Worm (Caenorhabditis elegans) whole organism, L2 larva: Measurements from ENCODE around the gene T10H4.4.

Experiments used
- R02D3.7 ChIP-seq: fragments of 150-350 bp; optimal IDR thresholded peaks from 2 replicates; lab custom pipeline; 2014; ENCODE audit warnings: missing biosample characterization, missing genetic modification characterization
- aly-2 ChIP-seq: fragments of 150-350 bp; optimal IDR thresholded peaks from 2 replicates; lab custom pipeline; 2014; ENCODE audit warnings: missing biosample characterization, missing genetic modification characterization
- ceh-82 ChIP-seq: fragments of 150-350 bp; optimal IDR thresholded peaks from 2 replicates; lab custom pipeline; 2014; ENCODE audit warnings: missing biosample characterization, missing genetic modification characterization
- egl-27 ChIP-seq: sonication (generic microtip); optimal IDR thresholded peaks from 3 replicates; lab custom pipeline; 2017; ENCODE audit warnings: missing biosample characterization, missing genetic modification reagents, missing genetic modification characterization
- mdl-1 ChIP-seq, 2 experiments: fragments of 150-350 bp in 1 of 2; sonication (generic microtip) in 1 of 2; optimal IDR thresholded peaks; 2 replicates each; lab custom pipeline; 2017; ENCODE audit warnings: missing biosample characterization in 2 of 2, missing genetic modification characterization in 2 of 2
- nhr-11 ChIP-seq: fragments of 150-350 bp; optimal IDR thresholded peaks from 2 replicates; lab custom pipeline; 2014; ENCODE audit warnings: missing biosample characterization, missing genetic modification characterization
- nhr-237 ChIP-seq: fragments of 150-350 bp; optimal IDR thresholded peaks from 2 replicates; lab custom pipeline; 2014; ENCODE audit warnings: missing biosample characterization, missing genetic modification characterization
- skn-1 ChIP-seq: sonication (generic microtip); optimal IDR thresholded peaks from 2 replicates; lab custom pipeline; 2017; ENCODE audit warnings: missing biosample characterization, missing genetic modification characterization
- unc-62 ChIP-seq: fragments of 150-350 bp; optimal IDR thresholded peaks from 2 replicates; lab custom pipeline; 2014; ENCODE audit warnings: missing biosample characterization, missing genetic modification reagents, missing genetic modification characterization
- ztf-11 ChIP-seq: sonication (generic microtip); optimal IDR thresholded peaks from 2 replicates; lab custom pipeline; 2017; ENCODE audit warnings: missing biosample characterization, missing genetic modification characterization

- no peak for TF ChIP-seq ceh-82 (tag; lab: Kevin White, UChicago)
- no peak for TF ChIP-seq unc-62 (GFP tag; lab: Kevin White, UChicago)
- no peak for TF ChIP-seq nhr-11 (tag; lab: Kevin White, UChicago)
- TF ChIP-seq skn-1 (tag; lab: Kevin White, UChicago), result no peak
- no peak for TF ChIP-seq mdl-1 (tag; optimal IDR thresholded peaks at IDR 0.05; lab: Kevin White, UChicago)
- TF ChIP-seq egl-27, result no peak
- TF ChIP-seq R02D3.7 (tag; lab: Kevin White, UChicago), result no peak
- TF ChIP-seq ztf-11 (tag; lab: Kevin White, UChicago), result no peak
- TF ChIP-seq nhr-237, result no peak
- no peak for TF ChIP-seq aly-2 (tag; lab: Kevin White, UChicago)
Measured at ce11 chrV:15276915-15277314, 4.8 kb upstream of the T10H4.4 start, which contains the start of gene srw-17.
